Worm (Caenorhabditis elegans) whole organism, L1 larva: Measurements from ENCODE around the gene Y53C12A.8.

ENCODE experiments used
- alr-1 ChIP-seq: fragments of 200-800 bp; sonication (Bioruptor generic); optimal IDR thresholded peaks from 2 replicates; lab custom pipeline; 2018; ENCODE audit warnings: borderline replicate concordance, mild to moderate bottlenecking, missing genetic modification characterization, missing compliant biosample characterization
- ama-1 ChIP-seq: fragments of 150-350 bp; optimal IDR thresholded peaks from 2 replicates; lab custom pipeline; 2014
- ces-1 ChIP-seq: fragments of 150-350 bp; optimal IDR thresholded peaks from 2 replicates; lab custom pipeline; 2014; ENCODE audit warnings: missing biosample characterization, missing genetic modification reagents, missing genetic modification characterization
- fkh-10 ChIP-seq: sonication (generic microtip); optimal IDR thresholded peaks from 2 replicates; lab custom pipeline; 2017; ENCODE audit warnings: missing biosample characterization, missing genetic modification reagents, missing genetic modification characterization
- isw-1 ChIP-seq: fragments of 200-800 bp; sonication (Bioruptor generic); IDR thresholded peaks from 2 replicates; pipeline ENCODE4 v1.3.6; 2022; ENCODE audit warnings: missing genetic modification characterization, missing compliant biosample characterization
- nhr-12 ChIP-seq: sonication (generic microtip); optimal IDR thresholded peaks from 2 replicates; lab custom pipeline; 2017; ENCODE audit warnings: missing biosample characterization, missing genetic modification characterization
- nhr-237 ChIP-seq: fragments of 150-350 bp; optimal IDR thresholded peaks from 2 replicates; lab custom pipeline; 2014; ENCODE audit warnings: missing biosample characterization, missing genetic modification characterization
- nhr-84 ChIP-seq: sonication (generic microtip); optimal IDR thresholded peaks from 2 replicates; lab custom pipeline; 2017; ENCODE audit warnings: missing biosample characterization, missing genetic modification characterization
- unc-62 ChIP-seq: fragments of 150-350 bp; optimal IDR thresholded peaks from 2 replicates; lab custom pipeline; 2014; ENCODE audit warnings: missing biosample characterization, missing genetic modification reagents, missing genetic modification characterization
- vab-15 ChIP-seq: sonication (generic microtip); optimal IDR thresholded peaks from 2 replicates; lab custom pipeline; 2017; ENCODE audit warnings: missing genotype, mild to moderate bottlenecking, missing genetic modification characterization, missing compliant biosample characterization
- ztf-4 ChIP-seq: fragments of 150-350 bp; optimal IDR thresholded peaks from 2 replicates; lab custom pipeline; 2014; ENCODE audit warnings: missing biosample characterization, missing genetic modification characterization

DNA sequence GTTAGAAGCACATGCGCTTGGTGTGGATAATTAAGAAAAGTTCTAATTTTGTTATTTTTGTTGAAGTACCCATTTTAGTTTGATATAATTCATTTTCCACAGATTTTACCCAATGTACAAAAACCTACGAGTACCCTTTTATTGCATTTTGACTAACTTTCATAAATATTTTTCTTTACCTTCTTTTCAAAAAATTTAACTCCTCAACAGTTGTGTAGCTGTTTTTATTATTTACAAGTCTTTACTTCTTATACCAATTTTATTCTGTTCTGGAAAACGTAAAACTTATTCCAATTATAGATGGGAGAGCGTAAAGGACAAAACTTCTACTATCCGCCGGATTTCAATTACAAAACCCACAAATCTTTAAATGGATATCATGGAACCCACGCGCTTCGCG, 51.1 kb downstream of the Y53C12A.8 start, which contains the start of gene ZK1307.9:
- TF ChIP-seq nhr-237 (tag; lab: Kevin White, UChicago): no peak
- TF ChIP-seq unc-62 (GFP tag; lab: Kevin White, UChicago): no peak
- no peak for TF ChIP-seq fkh-10 (GFP tag; lab: Kevin White, UChicago)
- no peak for TF ChIP-seq isw-1 (GFP tag; lab: Robert Waterston, UW)
- TF ChIP-seq ces-1 (GFP tag; lab: Kevin White, UChicago): no peak
- no peak for TF ChIP-seq vab-15 (tag; lab: Kevin White, UChicago)
- TF ChIP-seq ama-1 (lab: Kevin White, UChicago): no peak
- no peak for TF ChIP-seq alr-1 (tag; lab: Kevin White, UChicago)
- no peak for TF ChIP-seq nhr-12
- TF ChIP-seq ztf-4 (tag; lab: Kevin White, UChicago): no peak
- no peak for TF ChIP-seq nhr-84 (tag; lab: Kevin White, UChicago)
